Worm (Caenorhabditis elegans) whole organism, mixed stage, embryonic: ENCODE results near the gene dhs-16.

ENCODE experiments used
- M03D4.4 ChIP-seq: sonication (generic microtip); optimal IDR thresholded peaks from 2 replicates; lab custom pipeline; 2017; ENCODE audit warnings: mild to moderate bottlenecking, missing genetic modification characterization, missing compliant biosample characterization
- blmp-1 ChIP-seq: fragments of 150-350 bp; optimal IDR thresholded peaks from 2 replicates; lab custom pipeline; 2014; ENCODE audit warnings: missing biosample characterization, missing genetic modification characterization
- ceh-39 ChIP-seq: fragments of 150-350 bp; optimal IDR thresholded peaks from 2 replicates; lab custom pipeline; 2014; ENCODE audit warnings: missing biosample characterization, missing genetic modification characterization
- ces-1 ChIP-seq: fragments of 150-350 bp; optimal IDR thresholded peaks from 2 replicates; lab custom pipeline; 2014; ENCODE audit warnings: missing biosample characterization, missing genetic modification reagents, missing genetic modification characterization
- elt-3 ChIP-seq: fragments of 150-350 bp; optimal IDR thresholded peaks from 2 replicates; lab custom pipeline; 2014; ENCODE audit warnings: missing biosample characterization, missing genetic modification characterization
- lin-13 ChIP-seq: fragments of 150-350 bp; optimal IDR thresholded peaks from 2 replicates; lab custom pipeline; 2014; ENCODE audit warnings: missing biosample characterization, missing genetic modification characterization
- lsy-2 ChIP-seq: fragments of 150-350 bp; optimal IDR thresholded peaks from 2 replicates; lab custom pipeline; 2014; ENCODE audit warnings: missing biosample characterization, missing genetic modification characterization
- mab-5 ChIP-seq: fragments of 150-350 bp; optimal IDR thresholded peaks from 2 replicates; lab custom pipeline; 2014; ENCODE audit warnings: missing biosample characterization, missing genetic modification characterization
- mep-1 ChIP-seq: fragments of 150-350 bp; optimal IDR thresholded peaks from 2 replicates; lab custom pipeline; 2017; ENCODE audit warnings: missing biosample characterization, missing genetic modification reagents, missing genetic modification characterization, inconsistent platforms
- nhr-237 ChIP-seq: fragments of 150-350 bp; optimal IDR thresholded peaks from 2 replicates; lab custom pipeline; 2014; ENCODE audit warnings: missing biosample characterization, missing genetic modification characterization
- snpc-4 ChIP-seq: fragments of 150-350 bp; optimal IDR thresholded peaks from 2 replicates; lab custom pipeline; 2014; ENCODE audit warnings: missing biosample characterization, missing genetic modification characterization
- unc-39 ChIP-seq: fragments of 150-350 bp; optimal IDR thresholded peaks from 2 replicates; lab custom pipeline; 2014; ENCODE audit warnings: missing biosample characterization, missing genetic modification characterization
- unc-62 ChIP-seq: fragments of 150-350 bp; optimal IDR thresholded peaks from 2 replicates; lab custom pipeline; 2014; ENCODE audit warnings: missing biosample characterization, missing genetic modification reagents, missing genetic modification characterization
- ztf-11 ChIP-seq: fragments of 150-350 bp; optimal IDR thresholded peaks from 2 replicates; lab custom pipeline; 2014; ENCODE audit warnings: missing biosample characterization, missing genetic modification characterization

ce11 chrV:5943167-5943566 lies 40.4 kb upstream of the dhs-16 start, which contains the start of gene pst-1:
- TF ChIP-seq nhr-237 (tag; lab: Kevin White, UChicago) (no peak), elt-3 (no peak), mep-1 (tag; lab: Kevin White, UChicago) (no peak), ztf-11 (tag; lab: Kevin White, UChicago) (no peak), lsy-2 (tag; lab: Kevin White, UChicago) (no peak), ces-1 (GFP tag; lab: Kevin White, UChicago) (no peak), unc-39 (tag; lab: Kevin White, UChicago) (no peak), ceh-39 (tag; lab: Kevin White, UChicago) (no peak), blmp-1 (no peak), unc-62 (GFP tag; lab: Kevin White, UChicago) (no peak), mab-5 (tag; lab: Kevin White, UChicago) (no peak), lin-13 (tag; lab: Kevin White, UChicago) (no peak), M03D4.4 (tag; lab: Kevin White, UChicago) (no peak), snpc-4 (tag; lab: Kevin White, UChicago) (no peak)
